Fruit fly (Drosophila melanogaster): ENCODE results near the gene RpS27A.

- TF ChIP-seq Dll (GFP tag; IDR thresholded peaks at IDR 0.05; ENCODE audit: partially characterized antibody) (no peak), Bgb (GFP tag; IDR thresholded peaks at IDR 0.05; ENCODE audit: partially characterized antibody) (no peak), h (optimal IDR thresholded peaks at IDR 0.05) (no peak), CG13775 (GFP tag; optimal IDR thresholded peaks at IDR 0.05) (no peak), lab (GFP tag; optimal IDR thresholded peaks at IDR 0.05) (no peak), CG15696 (tag; optimal IDR thresholded peaks at IDR 0.05) (no peak), bsh (GFP tag; optimal IDR thresholded peaks at IDR 0.05) (no peak), pros (GFP tag; optimal IDR thresholded peaks at IDR 0.05) (no peak), sc (optimal IDR thresholded peaks at IDR 0.05) (no peak), sc (GFP tag; optimal IDR thresholded peaks at IDR 0.05) (no peak), Xbp1 (GFP tag; optimal IDR thresholded peaks at IDR 0.05) (no peak), dimm (GFP tag; IDR thresholded peaks at IDR 0.05) (no peak), zen (tag; optimal IDR thresholded peaks at IDR 0.05) (peak; percentile 15), Six4 (GFP tag; optimal IDR thresholded peaks at IDR 0.05) (no peak)
Observed at dm6 chr2L:10422643-10423606, 14.8 kb downstream of the RpS27A start, which contains the start of the genes pie and Wdfy2.
